Worm (Caenorhabditis elegans) whole organism, L4 larva: ENCODE data around the gene Y37A1B.4.

Source experiments
- F44E2.7 ChIP-seq: fragments of 200-800 bp; sonication (Bioruptor generic); IDR thresholded peaks from 2 replicates; pipeline ENCODE4 v2.1.2; 2022; ENCODE audit warnings: missing genetic modification characterization, missing compliant biosample characterization
- F49E8.2 ChIP-seq: sonication (generic microtip); optimal IDR thresholded peaks from 2 replicates; lab custom pipeline; 2016; ENCODE audit warnings: missing compliant biosample characterization, mild to moderate bottlenecking, missing genetic modification characterization, borderline replicate concordance
- T20F7.1 ChIP-seq: fragments of 200-800 bp; sonication (Bioruptor generic); optimal IDR thresholded peaks from 2 replicates; lab custom pipeline; 2018; ENCODE audit warnings: mild to moderate bottlenecking, missing genetic modification characterization, missing compliant biosample characterization
- aly-2 ChIP-seq: sonication (generic microtip); optimal IDR thresholded peaks from 2 replicates; lab custom pipeline; 2018; ENCODE audit warnings: missing biosample characterization, missing genetic modification characterization
- arid-1 ChIP-seq: fragments of 200-800 bp; sonication (Bioruptor generic); conservative IDR thresholded peaks from 2 replicates; pipeline ENCODE4 v1.3.6; 2022; ENCODE audit warnings: missing genetic modification reagents, missing genetic modification characterization, missing compliant biosample characterization
- attf-4 ChIP-seq: sonication (generic microtip); optimal IDR thresholded peaks from 3 replicates; lab custom pipeline; 2017; ENCODE audit warnings: missing biosample characterization, missing genetic modification characterization
- ceh-82 ChIP-seq: sonication (generic microtip); optimal IDR thresholded peaks from 2 replicates; lab custom pipeline; 2017; ENCODE audit warnings: missing biosample characterization, missing genetic modification characterization
- cey-2 ChIP-seq: sonication (generic microtip); optimal IDR thresholded peaks from 3 replicates; lab custom pipeline; 2017; ENCODE audit warnings: missing genetic modification characterization, mild to moderate bottlenecking, missing compliant biosample characterization, antibody characterized with exemption, borderline replicate concordance; ENCODE audit not compliant: insufficient read depth
- daf-12 ChIP-seq: fragments of 150-350 bp; optimal IDR thresholded peaks from 2 replicates; lab custom pipeline; 2014; ENCODE audit warnings: missing biosample characterization, missing genetic modification reagents, missing genetic modification characterization
- daf-19 ChIP-seq: fragments of 200-800 bp; sonication (Bioruptor generic); conservative IDR thresholded peaks from 2 replicates; pipeline ENCODE4 v1.3.6; 2022; ENCODE audit warnings: missing genetic modification characterization, missing compliant biosample characterization
- daf-8 ChIP-seq: fragments of 200-800 bp; sonication (Bioruptor generic); IDR thresholded peaks from 2 replicates; pipeline ENCODE4 v1.3.6; 2022; ENCODE audit warnings: missing genetic modification characterization, missing compliant biosample characterization
- dmd-6 ChIP-seq: fragments of 200-800 bp; sonication (Bioruptor generic); IDR thresholded peaks from 2 replicates; pipeline ENCODE4 v1.3.6; 2022; ENCODE audit warnings: missing genetic modification reagents, missing genetic modification characterization, missing compliant biosample characterization
- duxl-1 ChIP-seq: sonication (generic microtip); optimal IDR thresholded peaks from 2 replicates; lab custom pipeline; 2016; ENCODE audit warnings: mild to moderate bottlenecking, missing genetic modification characterization, moderate library complexity, missing compliant biosample characterization; ENCODE audit not compliant: poor library complexity
- hlh-11 ChIP-seq: fragments of 200-800 bp; sonication (Bioruptor generic); optimal IDR thresholded peaks from 2 replicates; lab custom pipeline; 2018; ENCODE audit warnings: mild to moderate bottlenecking, missing genetic modification characterization, missing compliant biosample characterization
- hlh-30 ChIP-seq: sonication (generic microtip); optimal IDR thresholded peaks from 2 replicates; lab custom pipeline; 2017; ENCODE audit warnings: antibody characterized with exemption, mild to moderate bottlenecking, missing genetic modification characterization, missing compliant biosample characterization; ENCODE audit not compliant: insufficient read depth
- hmg-1.1 ChIP-seq: fragments of 200-800 bp; sonication (Bioruptor generic); IDR thresholded peaks from 2 replicates; pipeline ENCODE4 v1.3.6; 2022; ENCODE audit warnings: missing genetic modification reagents, missing genetic modification characterization, missing compliant biosample characterization
- lim-7 ChIP-seq: fragments of 200-800 bp; sonication (Bioruptor generic); IDR thresholded peaks from 2 replicates; pipeline ENCODE4 v1.3.6; 2022; ENCODE audit warnings: missing genetic modification characterization, missing compliant biosample characterization
- lin-1 ChIP-seq: fragments of 200-800 bp; sonication (Bioruptor generic); IDR thresholded peaks from 2 replicates; pipeline ENCODE4 v1.3.6; 2022; ENCODE audit warnings: missing genetic modification reagents, missing genetic modification characterization, missing compliant biosample characterization
- lin-38 ChIP-seq: fragments of 200-800 bp; sonication (Bioruptor generic); IDR thresholded peaks from 2 replicates; pipeline ENCODE4 v1.3.6; 2022; ENCODE audit warnings: missing genetic modification reagents, missing genetic modification characterization, missing compliant biosample characterization
- madf-5 ChIP-seq, 2 experiments: fragments of 200-800 bp; sonication (Bioruptor generic); IDR thresholded peaks; 2 replicates each; pipeline ENCODE4 v1.3.6; 2022; ENCODE audit warnings: missing compliant biosample characterization in 2 of 2, missing genetic modification characterization in 2 of 2
- mxl-3 ChIP-seq: fragments of 200-800 bp; sonication (Bioruptor generic); optimal IDR thresholded peaks from 2 replicates; lab custom pipeline; 2018; ENCODE audit warnings: mild to moderate bottlenecking, missing genetic modification characterization, missing compliant biosample characterization
- nhr-10 ChIP-seq: fragments of 150-350 bp; optimal IDR thresholded peaks from 2 replicates; lab custom pipeline; 2014; ENCODE audit warnings: missing biosample characterization, missing genetic modification characterization
- nhr-11 ChIP-seq: fragments of 150-350 bp; optimal IDR thresholded peaks from 2 replicates; lab custom pipeline; 2014; ENCODE audit warnings: missing biosample characterization, missing genetic modification characterization
- nhr-237 ChIP-seq: sonication (generic microtip); optimal IDR thresholded peaks from 2 replicates; lab custom pipeline; 2017; ENCODE audit warnings: missing biosample characterization, missing genetic modification characterization
- nhr-25 ChIP-seq: sonication (generic microtip); optimal IDR thresholded peaks from 2 replicates; lab custom pipeline; 2017; ENCODE audit warnings: missing genetic modification characterization, mild to moderate bottlenecking, missing compliant biosample characterization, antibody characterized with exemption, moderate library complexity, borderline replicate concordance; ENCODE audit not compliant: insufficient read depth
- nhr-28 ChIP-seq: fragments of 150-350 bp; optimal IDR thresholded peaks from 2 replicates; lab custom pipeline; 2014; ENCODE audit warnings: missing biosample characterization, missing genetic modification characterization
- nhr-41 ChIP-seq: fragments of 200-800 bp; sonication (Bioruptor generic); IDR thresholded peaks from 2 replicates; pipeline ENCODE4 v1.3.6; 2022; ENCODE audit warnings: missing genetic modification reagents, missing genetic modification characterization, missing compliant biosample characterization
- nhr-42 ChIP-seq: fragments of 200-800 bp; sonication (Bioruptor generic); IDR thresholded peaks from 2 replicates; pipeline ENCODE4 v1.3.6; 2022; ENCODE audit warnings: missing genetic modification characterization, missing compliant biosample characterization
- nhr-76 ChIP-seq: fragments of 150-350 bp; optimal IDR thresholded peaks from 2 replicates; lab custom pipeline; 2014; ENCODE audit warnings: missing biosample characterization, missing genetic modification characterization
- pha-4 ChIP-seq, 2 experiments: fragments of 150-350 bp in 1 of 2; fragments of 200-800 bp in 1 of 2; sonication (Bioruptor generic) in 1 of 2; IDR thresholded peaks in 1 of 2; optimal IDR thresholded peaks in 1 of 2; 2 replicates each; pipeline versions ENCODE4 v1.3.6 to Lab custom; 2014 to 2022; ENCODE audit warnings: missing genetic modification characterization in 2 of 2, missing genetic modification reagents in 2 of 2, missing biosample characterization in 1 of 2, missing compliant biosample characterization in 1 of 2
- php-3 ChIP-seq: fragments of 200-800 bp; sonication (Bioruptor generic); IDR thresholded peaks from 2 replicates; pipeline ENCODE4 v1.3.6; 2022; ENCODE audit warnings: missing genetic modification reagents, missing genetic modification characterization, missing compliant biosample characterization
- rbr-2 ChIP-seq: sonication (generic microtip); optimal IDR thresholded peaks from 2 replicates; lab custom pipeline; 2016; ENCODE audit warnings: missing genotype, missing genetic modification characterization, missing compliant biosample characterization
- set-16 ChIP-seq: fragments of 200-800 bp; sonication (Bioruptor generic); IDR thresholded peaks from 2 replicates; pipeline ENCODE4 v1.3.6; 2022; ENCODE audit warnings: missing genetic modification reagents, missing genetic modification characterization, missing compliant biosample characterization
- tag-97 ChIP-seq: fragments of 200-800 bp; sonication (Bioruptor generic); IDR thresholded peaks from 2 replicates; pipeline ENCODE4 v1.3.6; 2022; ENCODE audit warnings: missing genetic modification characterization, missing compliant biosample characterization
- tra-1 ChIP-seq: fragments of 200-800 bp; sonication (Bioruptor generic); IDR thresholded peaks from 2 replicates; pipeline ENCODE4 v1.3.6; 2022; ENCODE audit warnings: missing genetic modification reagents, missing genetic modification characterization, missing compliant biosample characterization
- unc-62 ChIP-seq, 3 experiments: fragments of 150-350 bp in 1 of 3; sonication (generic microtip); optimal IDR thresholded peaks in 2 of 3; peaks in 1 of 3; 1 replicate in 1 of 3; 2 replicates in 2 of 3; lab custom pipeline; 2014 to 2017; ENCODE audit warnings: missing biosample characterization in 3 of 3, missing genetic modification characterization in 3 of 3, missing genetic modification reagents in 3 of 3, missing genotype in 1 of 3

The Y37A1B.4 gene

DNA sequence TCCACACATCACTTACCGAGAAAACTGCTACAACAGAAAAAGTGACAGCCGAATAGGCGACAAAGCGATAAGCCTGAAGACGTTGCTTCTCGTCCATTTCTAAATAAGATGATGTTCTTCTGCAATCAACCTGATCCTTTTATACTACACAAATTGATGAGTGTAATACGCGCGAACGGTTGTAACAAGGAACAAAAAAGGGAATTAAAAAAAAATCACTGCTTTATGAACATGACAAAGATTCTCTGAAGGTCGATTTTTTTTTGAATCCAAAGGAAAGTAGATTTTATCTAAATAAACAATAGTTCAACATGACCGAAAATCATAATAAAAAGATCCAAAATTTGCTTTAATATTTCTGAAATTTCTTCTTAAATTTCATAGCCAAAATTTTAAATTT, 38.7 kb upstream of the Y37A1B.4 start, which contains the start of gene col-133:
Gene col-133 (minus strand): TSS at position 101 of the 400 bp plus-strand sequence.
- no peak for TF ChIP-seq hlh-11
- no peak for TF ChIP-seq nhr-10 (tag; lab: Kevin White, UChicago)
- no peak for TF ChIP-seq attf-4 (tag; lab: Kevin White, UChicago)
- TF ChIP-seq nhr-76 (tag; lab: Kevin White, UChicago), result no peak
- TF ChIP-seq F49E8.2 (tag; lab: Kevin White, UChicago), result no peak
- no peak for TF ChIP-seq T20F7.1 (GFP tag; lab: Kevin White, UChicago)

DNA sequence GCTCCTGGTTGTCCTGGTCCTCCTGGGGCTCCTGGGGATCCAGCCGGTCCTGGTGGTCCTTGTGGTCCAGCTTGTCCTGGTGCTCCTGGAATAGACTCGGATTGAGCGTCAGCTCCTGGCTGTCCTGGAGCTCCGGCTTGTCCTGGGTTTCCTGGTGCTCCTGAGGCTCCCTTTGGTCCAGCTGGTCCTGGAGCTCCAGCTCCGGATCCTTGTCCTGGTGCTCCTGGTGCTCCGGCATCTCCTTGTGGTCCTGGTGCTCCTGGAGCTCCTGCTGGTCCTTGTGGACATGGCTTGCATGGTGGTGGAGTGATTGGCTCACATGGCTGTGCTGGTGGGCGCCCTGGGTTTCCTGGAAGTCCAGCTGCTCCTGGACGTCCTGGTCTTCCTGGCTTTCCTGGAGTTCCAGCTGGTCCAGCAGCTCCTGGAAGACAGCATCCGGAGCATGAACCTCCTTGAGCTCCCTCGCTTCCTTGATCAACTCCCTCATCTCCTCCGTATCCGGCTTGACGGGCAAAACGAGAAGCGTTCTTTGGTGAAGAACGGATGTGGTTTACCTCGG, 38.1 kb upstream of the Y37A1B.4 start:
- no peak for TF ChIP-seq nhr-237
- no peak for TF ChIP-seq daf-8
- peak; percentile 62; the same call in 1 of the 2 replicates for TF ChIP-seq pha-4 (GFP tag; IDR thresholded peaks at IDR 0.05; lab: Robert Waterston, UW)
- TF ChIP-seq pha-4 (tag; optimal IDR thresholded peaks at IDR 0.05; lab: Kevin White, UChicago), result no peak
- peak; percentile 99 for TF ChIP-seq set-16
- no peak for TF ChIP-seq lin-1 (GFP tag; lab: Robert Waterston, UW)
- TF ChIP-seq unc-62 (GFP tag; optimal IDR thresholded peaks at IDR 0.05 in 1 of 2; lab: Kevin White, UChicago), result peak in 1 of 2 experiments; percentile 23
- no peak for TF ChIP-seq unc-62 (tag; optimal IDR thresholded peaks at IDR 0.05; lab: Kevin White, UChicago)
- TF ChIP-seq hlh-11, result no peak
- no peak for TF ChIP-seq aly-2
- no peak for TF ChIP-seq nhr-41 (GFP tag; lab: Robert Waterston, UW)
- peak; percentile 30; the same call in 1 of the 2 replicates for TF ChIP-seq lin-38 (GFP tag; lab: Robert Waterston, UW)
- TF ChIP-seq arid-1 (GFP tag; lab: Robert Waterston, UW), result no peak
- TF ChIP-seq nhr-42 (GFP tag; lab: Robert Waterston, UW), result no peak
- no peak for TF ChIP-seq tra-1 (GFP tag; lab: Robert Waterston, UW)
- peak; percentile 28 for TF ChIP-seq rbr-2 (tag; lab: Kevin White, UChicago)
- TF ChIP-seq nhr-25, result no peak
- TF ChIP-seq tag-97 (GFP tag; lab: Robert Waterston, UW), result no peak
- no peak for TF ChIP-seq F44E2.7 (GFP tag; lab: Robert Waterston, UW)
- no peak for TF ChIP-seq daf-12 (tag; lab: Kevin White, UChicago)
- TF ChIP-seq ceh-82, result no peak
- TF ChIP-seq php-3 (GFP tag; lab: Robert Waterston, UW), result 0 out of 2 replicates have a peak, but pooled peaks have one; percentile 33
- no peak for TF ChIP-seq duxl-1 (tag; lab: Kevin White, UChicago)
- TF ChIP-seq nhr-11 (tag; lab: Kevin White, UChicago), result no peak
- TF ChIP-seq lim-7, result no peak
- no peak for TF ChIP-seq cey-2 (tag; lab: Kevin White, UChicago)
- no peak for TF ChIP-seq daf-19
- no peak for TF ChIP-seq hmg-1.1 (GFP tag; lab: Robert Waterston, UW)

DNA sequence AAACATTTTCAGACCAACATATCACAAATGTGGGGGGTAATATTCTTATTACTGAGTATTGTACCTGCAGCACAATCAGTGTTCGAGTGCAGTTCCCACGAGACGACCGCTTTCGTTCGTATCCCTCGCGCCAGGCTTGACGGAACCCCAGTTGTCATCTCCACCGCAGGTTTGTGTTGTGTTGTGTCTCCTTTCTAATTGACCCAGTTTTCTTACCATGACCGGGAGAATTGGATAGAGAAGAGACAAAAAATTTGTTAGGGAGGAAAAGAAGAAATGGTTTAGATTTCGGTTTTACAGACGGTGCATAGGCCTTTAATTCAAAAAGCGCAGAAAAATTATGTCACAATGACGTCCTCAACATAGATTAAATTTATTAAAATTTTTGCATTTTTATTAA, 30.7 kb upstream of the Y37A1B.4 start, which contains the start of gene noah-2:
Gene noah-2 (plus strand): TSS at position 13 of the 400 bp plus-strand sequence.
- TF ChIP-seq madf-5 (GFP tag; IDR thresholded peaks at IDR 0.05; lab: Robert Waterston, UW), result no peak
- peak; percentile 4 for TF ChIP-seq nhr-28 (tag; lab: Kevin White, UChicago)
- TF ChIP-seq dmd-6 (GFP tag; lab: Robert Waterston, UW), result no peak
- peak; percentile 6 for TF ChIP-seq hlh-11
- peak; percentile 20 for TF ChIP-seq mxl-3 (GFP tag; lab: Kevin White, UChicago)
- TF ChIP-seq hlh-30, result peak; percentile 10
